Worm (Caenorhabditis elegans) whole organism, L2 larva: Measurements from ENCODE around the gene M04G7.1.

ENCODE experiments used
- ama-1 ChIP-seq: fragments of 150-350 bp; optimal IDR thresholded peaks from 2 replicates; lab custom pipeline; 2018; ENCODE audit warnings: inconsistent platforms
- ceh-82 ChIP-seq: fragments of 150-350 bp; optimal IDR thresholded peaks from 2 replicates; lab custom pipeline; 2014; ENCODE audit warnings: missing biosample characterization, missing genetic modification characterization
- lin-11 ChIP-seq: fragments of 150-350 bp; sonication (generic microtip); optimal IDR thresholded peaks from 2 replicates; lab custom pipeline; 2014; ENCODE audit warnings: missing biosample characterization, missing genetic modification characterization, inconsistent platforms, mixed read lengths
- nhr-25 ChIP-seq: fragments of 150-350 bp; sonication (generic microtip); optimal IDR thresholded peaks from 3 replicates; lab custom pipeline; 2014; ENCODE audit warnings: missing biosample characterization, missing genetic modification characterization
- skn-1 ChIP-seq: sonication (generic microtip); optimal IDR thresholded peaks from 2 replicates; lab custom pipeline; 2017; ENCODE audit warnings: missing biosample characterization, missing genetic modification characterization

DNA sequence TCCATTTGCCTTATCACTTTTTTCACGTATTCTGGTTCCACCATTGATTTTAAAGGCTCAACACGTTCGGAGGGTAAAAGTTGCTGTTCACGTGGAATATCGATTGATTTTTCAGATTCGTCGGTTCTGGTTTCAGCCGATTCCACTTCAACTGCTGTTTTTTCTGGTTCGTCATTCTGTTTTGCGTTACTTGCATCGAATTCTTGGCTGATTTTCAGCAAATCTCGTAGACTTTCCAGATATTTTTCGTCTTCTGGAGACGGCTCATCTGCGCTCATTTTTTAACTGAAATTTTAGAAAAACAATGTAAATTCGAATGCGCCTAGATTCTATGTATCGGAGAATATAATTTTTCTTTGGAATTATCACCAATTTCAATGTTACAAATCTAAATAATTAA, 35.9 kb upstream of the M04G7.1 start, which contains the start of gene eri-1:
- TF ChIP-seq lin-11 (tag; lab: Kevin White, UChicago) (no peak), ceh-82 (no peak), ama-1 (no peak), nhr-25 (no peak), skn-1 (tag; lab: Kevin White, UChicago) (no peak)
